Worm (Caenorhabditis elegans) whole organism, late embryonic: ENCODE results near the gene F53C3.6.
A peak's percentile ranks its signal among the peaks of the same experiment; 100 is the strongest.

ENCODE experiments used
- F13H6.1 ChIP-seq: sonication (generic microtip); optimal IDR thresholded peaks from 2 replicates; lab custom pipeline; 2016; ENCODE audit warnings: missing genetic modification characterization, missing compliant biosample characterization
- K09A11.1 ChIP-seq: sonication (generic microtip); optimal IDR thresholded peaks from 2 replicates; lab custom pipeline; 2017; ENCODE audit warnings: antibody characterized with exemption, mild to moderate bottlenecking, missing genetic modification characterization, missing compliant biosample characterization; ENCODE audit not compliant: insufficient read depth
- T23F11.4 ChIP-seq: fragments of 200-800 bp; sonication (Bioruptor generic); optimal IDR thresholded peaks from 2 replicates; lab custom pipeline; 2018; ENCODE audit warnings: mild to moderate bottlenecking, missing genetic modification characterization, missing compliant biosample characterization
- Y22D7AL.16 ChIP-seq: sonication (generic microtip); optimal IDR thresholded peaks from 2 replicates; lab custom pipeline; 2016; ENCODE audit warnings: missing genetic modification characterization, missing compliant biosample characterization
- ahr-1 ChIP-seq: sonication (generic microtip); optimal IDR thresholded peaks from 2 replicates; lab custom pipeline; 2016; ENCODE audit warnings: missing genetic modification characterization, missing compliant biosample characterization
- ceh-14 ChIP-seq: sonication (generic microtip); optimal IDR thresholded peaks from 2 replicates; lab custom pipeline; 2016; ENCODE audit warnings: missing genotype, missing genetic modification characterization, missing compliant biosample characterization
- ceh-18 ChIP-seq: sonication (generic microtip); optimal IDR thresholded peaks from 2 replicates; lab custom pipeline; 2016; ENCODE audit warnings: missing genetic modification characterization, missing compliant biosample characterization
- ceh-19 ChIP-seq: fragments of 200-800 bp; sonication (Bioruptor generic); optimal IDR thresholded peaks from 2 replicates; lab custom pipeline; 2018; ENCODE audit warnings: mild to moderate bottlenecking, missing genetic modification characterization, missing compliant biosample characterization
- ceh-31 ChIP-seq: sonication (generic microtip); optimal IDR thresholded peaks from 2 replicates; lab custom pipeline; 2016; ENCODE audit warnings: missing genetic modification characterization, missing compliant biosample characterization
- ceh-34 ChIP-seq: sonication (generic microtip); optimal IDR thresholded peaks from 2 replicates; lab custom pipeline; 2016; ENCODE audit warnings: mild to moderate bottlenecking, missing genetic modification characterization, missing compliant biosample characterization
- ceh-48 ChIP-seq: sonication (generic microtip); optimal IDR thresholded peaks from 2 replicates; lab custom pipeline; 2016; ENCODE audit warnings: missing genetic modification characterization, inconsistent platforms, missing compliant biosample characterization
- ceh-9 ChIP-seq: sonication (generic microtip); optimal IDR thresholded peaks from 2 replicates; lab custom pipeline; 2016; ENCODE audit warnings: mild to moderate bottlenecking, missing genetic modification characterization, inconsistent platforms, missing compliant biosample characterization
- che-1 ChIP-seq: sonication (generic microtip); optimal IDR thresholded peaks from 2 replicates; lab custom pipeline; 2016; ENCODE audit warnings: mild to moderate bottlenecking, missing genetic modification characterization, missing compliant biosample characterization
- dve-1 ChIP-seq: sonication (generic microtip); optimal IDR thresholded peaks from 2 replicates; lab custom pipeline; 2017; ENCODE audit warnings: antibody characterized with exemption, mild to moderate bottlenecking, missing genetic modification characterization, missing compliant biosample characterization
- elt-2 ChIP-seq: sonication (generic microtip); optimal IDR thresholded peaks from 2 replicates; lab custom pipeline; 2016; ENCODE audit warnings: missing genetic modification reagents, missing genetic modification characterization, missing compliant biosample characterization
- ets-4 ChIP-seq: sonication (generic microtip); optimal IDR thresholded peaks from 2 replicates; lab custom pipeline; 2016; ENCODE audit warnings: missing genetic modification characterization, missing compliant biosample characterization
- eyg-1 ChIP-seq: sonication (generic microtip); optimal IDR thresholded peaks from 2 replicates; lab custom pipeline; 2016; ENCODE audit warnings: missing genotype, missing genetic modification characterization, missing compliant biosample characterization
- fax-1 ChIP-seq: sonication (generic microtip); optimal IDR thresholded peaks from 2 replicates; lab custom pipeline; 2016; ENCODE audit warnings: missing genotype, missing genetic modification characterization, missing compliant biosample characterization
- hlh-15 ChIP-seq: sonication (generic microtip); optimal IDR thresholded peaks from 2 replicates; lab custom pipeline; 2016; ENCODE audit warnings: missing genetic modification characterization, missing compliant biosample characterization
- hlh-30 ChIP-seq: sonication (generic microtip); optimal IDR thresholded peaks from 2 replicates; lab custom pipeline; 2017; ENCODE audit warnings: antibody characterized with exemption, missing genetic modification characterization, missing compliant biosample characterization; ENCODE audit not compliant: insufficient read depth
- hlh-8 ChIP-seq: sonication (generic microtip); optimal IDR thresholded peaks from 2 replicates; lab custom pipeline; 2016; ENCODE audit warnings: missing genotype, missing genetic modification characterization, missing compliant biosample characterization
- madf-2 ChIP-seq: sonication (generic microtip); optimal IDR thresholded peaks from 2 replicates; lab custom pipeline; 2017; ENCODE audit warnings: missing genetic modification characterization, missing compliant biosample characterization
- nfya-1 ChIP-seq: sonication (generic microtip); optimal IDR thresholded peaks from 2 replicates; lab custom pipeline; 2017; ENCODE audit warnings: missing genetic modification characterization, mild to moderate bottlenecking, missing compliant biosample characterization, antibody characterized with exemption, moderate library complexity
- odd-2 ChIP-seq: sonication (generic microtip); optimal IDR thresholded peaks from 2 replicates; lab custom pipeline; 2017; ENCODE audit warnings: antibody characterized with exemption, mild to moderate bottlenecking, missing genetic modification characterization, missing compliant biosample characterization
- pag-3 ChIP-seq: sonication (generic microtip); optimal IDR thresholded peaks from 2 replicates; lab custom pipeline; 2016; ENCODE audit warnings: missing compliant biosample characterization, missing genetic modification characterization, borderline replicate concordance
- pax-1 ChIP-seq: fragments of 150-350 bp; optimal IDR thresholded peaks from 2 replicates; lab custom pipeline; 2014; ENCODE audit warnings: missing biosample characterization, missing genetic modification characterization
- pha-2 ChIP-seq: sonication (generic microtip); optimal IDR thresholded peaks from 2 replicates; lab custom pipeline; 2017; ENCODE audit warnings: mild to moderate bottlenecking, missing genetic modification characterization, missing compliant biosample characterization
- pha-4 ChIP-seq: fragments of 150-350 bp; optimal IDR thresholded peaks from 2 replicates; lab custom pipeline; 2018; ENCODE audit warnings: missing biosample characterization, missing genetic modification reagents, missing genetic modification characterization
- pqm-1 ChIP-seq: sonication (generic microtip); optimal IDR thresholded peaks from 2 replicates; lab custom pipeline; 2016; ENCODE audit warnings: missing genetic modification characterization, missing compliant biosample characterization
- ref-2 ChIP-seq: sonication (generic microtip); optimal IDR thresholded peaks from 2 replicates; lab custom pipeline; 2016; ENCODE audit warnings: missing genetic modification characterization, missing compliant biosample characterization
- rnt-1 ChIP-seq: sonication (generic microtip); optimal IDR thresholded peaks from 2 replicates; lab custom pipeline; 2016; ENCODE audit warnings: missing genetic modification characterization, missing compliant biosample characterization
- sox-2 ChIP-seq: fragments of 200-800 bp; sonication (Bioruptor generic); IDR thresholded peaks from 2 replicates; pipeline ENCODE4 v1.3.6; 2022; ENCODE audit warnings: missing genetic modification reagents, missing genetic modification characterization, missing compliant biosample characterization
- sox-4 ChIP-seq: sonication (generic microtip); optimal IDR thresholded peaks from 2 replicates; lab custom pipeline; 2017; ENCODE audit warnings: mild to moderate bottlenecking, missing genetic modification characterization, inconsistent platforms, missing compliant biosample characterization
- syd-9 ChIP-seq: sonication (generic microtip); optimal IDR thresholded peaks from 2 replicates; lab custom pipeline; 2016; ENCODE audit warnings: mild to moderate bottlenecking, missing genetic modification characterization, moderate library complexity, missing compliant biosample characterization
- tbx-7 ChIP-seq: sonication (generic microtip); optimal IDR thresholded peaks from 2 replicates; lab custom pipeline; 2016; ENCODE audit warnings: missing genotype, missing genetic modification characterization, missing compliant biosample characterization
- unc-42 ChIP-seq: sonication (generic microtip); optimal IDR thresholded peaks from 2 replicates; lab custom pipeline; 2016; ENCODE audit warnings: missing genotype, missing genetic modification characterization, missing compliant biosample characterization
- unc-55 ChIP-seq: sonication (generic microtip); optimal IDR thresholded peaks from 2 replicates; lab custom pipeline; 2017; ENCODE audit warnings: missing biosample characterization, missing genetic modification reagents, missing genetic modification characterization
- unc-86 ChIP-seq: sonication (generic microtip); optimal IDR thresholded peaks from 2 replicates; lab custom pipeline; 2016; ENCODE audit warnings: missing genetic modification characterization, missing compliant biosample characterization
- zip-5 ChIP-seq: sonication (generic microtip); optimal IDR thresholded peaks from 2 replicates; lab custom pipeline; 2016; ENCODE audit warnings: missing genetic modification characterization, missing compliant biosample characterization
- ztf-16 ChIP-seq: sonication (generic microtip); optimal IDR thresholded peaks from 2 replicates; lab custom pipeline; 2017; ENCODE audit warnings: missing genetic modification characterization, missing compliant biosample characterization

F53C3.6 gene

DNA sequence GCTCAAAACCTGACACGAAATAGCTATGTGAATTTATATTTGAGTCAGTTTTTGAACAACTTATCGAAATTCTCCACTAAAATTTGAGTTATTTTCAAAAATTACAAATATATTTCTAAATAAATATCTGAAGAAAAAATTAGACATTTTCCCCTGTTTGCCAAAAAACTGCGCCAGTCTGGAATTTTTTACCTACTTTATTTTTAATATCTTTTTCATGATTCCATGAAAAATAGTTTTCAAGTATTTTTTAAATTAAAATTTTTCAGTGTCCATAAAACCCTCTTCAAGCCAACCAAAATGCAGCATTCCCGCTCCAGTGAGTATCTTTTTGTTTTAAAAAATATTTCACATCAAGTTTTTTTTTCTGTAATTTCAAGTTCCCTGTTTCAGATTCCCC is 6.8 kb upstream of the F53C3.6 start, which contains the start of gene F53C3.8:
Gene F53C3.8, plus strand, starts transcription at position 301 of the 400 bp plus-strand sequence.
- no peak for TF ChIP-seq ceh-18
- TF ChIP-seq che-1 (tag; lab: Kevin White, UChicago): no peak
- TF ChIP-seq ref-2: no peak
- TF ChIP-seq unc-55 (GFP tag; lab: Kevin White, UChicago): no peak
- no peak for TF ChIP-seq pha-2 (tag; lab: Kevin White, UChicago)
- TF ChIP-seq eyg-1 (tag; lab: Kevin White, UChicago): no peak
- no peak for TF ChIP-seq ceh-19 (GFP tag; lab: Kevin White, UChicago)

DNA sequence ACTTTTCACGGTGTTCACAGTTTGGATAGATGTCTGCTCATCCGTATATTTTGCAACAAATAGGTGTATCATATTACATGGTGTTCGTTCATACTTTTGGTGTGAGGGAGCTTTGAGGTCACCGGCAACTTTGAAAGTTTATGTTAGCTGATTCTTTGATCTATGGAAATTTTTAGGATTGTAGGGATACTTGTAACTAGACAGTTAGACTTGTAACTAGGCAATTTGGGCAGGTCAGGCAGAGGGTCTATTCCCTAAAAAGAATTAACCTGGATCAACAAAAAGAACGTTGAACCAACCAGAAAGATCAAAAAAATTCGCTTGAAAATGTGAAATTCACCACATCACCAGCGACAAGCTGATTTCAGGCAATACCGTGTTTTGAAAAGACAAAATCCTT is 4.0 kb upstream of the F53C3.6 start:
- no peak for TF ChIP-seq Y22D7AL.16 (tag; lab: Kevin White, UChicago)
- TF ChIP-seq ceh-31 (tag; lab: Kevin White, UChicago): no peak
- no peak for TF ChIP-seq ztf-16 (tag; lab: Kevin White, UChicago)
- no peak for TF ChIP-seq K09A11.1 (tag; lab: Kevin White, UChicago)

DNA sequence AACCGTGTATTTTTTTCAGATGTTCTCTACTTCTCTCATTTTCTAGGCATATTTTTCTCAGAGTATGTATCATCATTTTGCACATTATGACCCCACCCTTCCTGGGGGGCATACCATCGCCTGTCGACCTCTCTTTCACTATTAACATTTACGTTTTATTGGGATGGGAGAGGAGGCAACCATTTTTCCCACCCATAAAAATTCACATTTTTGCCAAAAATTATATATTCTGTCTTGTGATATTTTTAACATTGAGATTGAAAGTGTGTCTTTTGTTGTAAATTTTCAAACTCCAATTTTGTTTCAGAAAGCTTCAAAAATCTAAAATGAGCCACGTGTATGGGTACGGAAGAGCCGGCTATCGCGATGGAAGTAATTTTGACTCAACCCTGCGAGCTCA is 3.2 kb upstream of the F53C3.6 start, which contains the start of gene F53C3.7:
Gene F53C3.7, plus strand, starts transcription at position 301 of the 400 bp plus-strand sequence.
- TF ChIP-seq syd-9 (tag; lab: Kevin White, UChicago) (no peak), pag-3 (no peak), sox-4 (no peak), zip-5 (tag; lab: Kevin White, UChicago) (no peak), fax-1 (tag; lab: Kevin White, UChicago) (no peak), tbx-7 (no peak), ceh-31 (tag; lab: Kevin White, UChicago) (no peak), ceh-19 (GFP tag; lab: Kevin White, UChicago) (no peak), ceh-14 (tag; lab: Kevin White, UChicago) (no peak), unc-86 (tag; lab: Kevin White, UChicago) (no peak), dve-1 (tag; lab: Kevin White, UChicago) (no peak)

DNA sequence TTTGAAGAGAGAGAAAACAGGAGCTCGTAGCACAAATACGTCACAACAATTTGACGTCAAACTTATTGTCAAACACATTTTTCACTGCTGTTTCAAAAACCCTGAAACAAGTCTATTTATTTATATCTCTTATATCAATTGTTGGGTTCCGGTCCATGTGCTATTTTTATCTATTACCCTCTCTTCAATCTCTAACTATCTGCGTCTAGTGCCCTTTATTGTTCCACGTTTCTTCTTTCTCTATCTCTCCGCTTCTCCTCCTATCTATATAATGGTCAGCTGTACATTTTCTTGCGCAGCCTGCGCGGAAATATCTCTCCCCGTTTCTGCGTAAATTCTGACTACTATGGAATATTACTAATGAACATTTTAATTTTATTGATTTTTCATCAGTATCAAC is 1.0 kb upstream of the F53C3.6 start:
- peak; percentile 10 for TF ChIP-seq ceh-48 (tag; lab: Kevin White, UChicago)
- TF ChIP-seq F13H6.1 (tag; lab: Kevin White, UChicago): peak; percentile 17
- TF ChIP-seq hlh-8: peak; percentile 20
- no peak for TF ChIP-seq tbx-7
- TF ChIP-seq elt-2 (tag; lab: Kevin White, UChicago): peak; percentile 29
- peak; percentile 66 for TF ChIP-seq nfya-1
- peak; percentile 16 for TF ChIP-seq ceh-34 (tag; lab: Kevin White, UChicago)
- TF ChIP-seq zip-5 (tag; lab: Kevin White, UChicago): no peak
- TF ChIP-seq unc-42: peak; percentile 59
- TF ChIP-seq ceh-31 (tag; lab: Kevin White, UChicago): peak; percentile 59
- TF ChIP-seq rnt-1 (tag; lab: Kevin White, UChicago): no peak
- peak; percentile 61 for TF ChIP-seq sox-2
- no peak for TF ChIP-seq ceh-9 (tag; lab: Kevin White, UChicago)
- TF ChIP-seq hlh-30: peak; percentile 18
- peak; percentile 32 for TF ChIP-seq ets-4 (tag; lab: Kevin White, UChicago)
- TF ChIP-seq dve-1 (tag; lab: Kevin White, UChicago): no peak
- TF ChIP-seq unc-55 (GFP tag; lab: Kevin White, UChicago): peak; percentile 27
- TF ChIP-seq unc-86 (tag; lab: Kevin White, UChicago): no peak
- peak; percentile 20 for TF ChIP-seq ref-2
- TF ChIP-seq odd-2 (tag; lab: Kevin White, UChicago): no peak
- TF ChIP-seq pax-1 (tag; lab: Kevin White, UChicago): peak; percentile 19

DNA sequence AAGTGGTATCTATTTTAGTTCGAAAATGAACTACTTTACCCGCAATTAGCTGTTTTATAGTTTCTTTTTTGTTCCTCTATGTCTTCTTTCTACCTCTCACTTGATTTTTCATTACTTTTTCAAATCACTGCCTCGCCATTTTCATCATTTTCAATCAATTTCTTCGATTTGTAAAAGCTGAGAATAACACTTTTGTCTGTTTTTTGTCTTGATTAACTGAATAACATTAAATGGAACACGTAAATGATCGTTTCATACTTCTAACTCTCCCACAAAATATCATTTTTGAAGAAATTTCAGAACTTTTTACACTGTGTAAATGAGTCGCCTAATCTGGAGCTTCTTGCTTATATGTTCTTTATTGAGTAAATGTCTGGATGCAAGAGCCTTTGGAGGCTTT is 3.2 kb downstream of the F53C3.6 start, which contains the start of gene F53C3.4:
Gene F53C3.4, plus strand, starts transcription at position 301 of the 400 bp plus-strand sequence.
- TF ChIP-seq elt-2 (tag; lab: Kevin White, UChicago): no peak
- no peak for TF ChIP-seq zip-5 (tag; lab: Kevin White, UChicago)
- TF ChIP-seq hlh-15: no peak
- TF ChIP-seq pha-4 (tag; lab: Kevin White, UChicago): no peak
- no peak for TF ChIP-seq unc-86 (tag; lab: Kevin White, UChicago)
- TF ChIP-seq sox-2: no peak
- no peak for TF ChIP-seq T23F11.4 (GFP tag; lab: Kevin White, UChicago)
- TF ChIP-seq hlh-8: no peak
- no peak for TF ChIP-seq ahr-1
- no peak for TF ChIP-seq unc-42
- no peak for TF ChIP-seq F13H6.1 (tag; lab: Kevin White, UChicago)
- TF ChIP-seq pqm-1: no peak
- TF ChIP-seq madf-2: no peak
